Fruit fly (Drosophila melanogaster): Measurements from ENCODE around the gene Ccp84Ab.

DNA sequence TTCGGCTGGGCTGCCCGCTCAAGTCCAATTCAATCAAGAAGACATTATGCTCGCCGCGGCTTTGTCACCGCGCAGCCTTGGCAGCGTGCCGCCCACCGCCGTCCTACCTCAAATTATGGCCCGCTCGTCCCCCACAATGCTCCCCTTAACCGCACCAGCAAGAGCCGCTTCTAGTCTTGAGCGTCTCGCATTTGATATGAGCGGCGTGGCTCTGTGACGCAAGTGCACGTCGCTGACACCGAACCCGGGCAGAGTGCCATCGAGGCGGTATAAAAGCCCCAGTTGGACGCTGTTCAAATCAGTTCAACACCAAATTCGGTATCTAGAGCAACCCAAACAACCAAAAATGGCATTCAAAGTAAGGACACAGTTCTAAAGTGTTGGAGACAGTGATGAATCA is 16.2 kb downstream of the Ccp84Ab start, which contains the start of gene Ccp84Ag:
- TF ChIP-seq kay (GFP tag; ENCODE audit: borderline replicate concordance) (no peak), pad (GFP tag; optimal IDR thresholded peaks at IDR 0.05) (no peak), Crg-1 (GFP tag; optimal IDR thresholded peaks at IDR 0.05) (no peak), toe (GFP tag; optimal IDR thresholded peaks at IDR 0.05) (no peak), CG14711 (tag; optimal IDR thresholded peaks at IDR 0.05) (no peak), CG7045 (GFP tag; optimal IDR thresholded peaks at IDR 0.05) (no peak), CG7101 (tag; optimal IDR thresholded peaks at IDR 0.05) (no peak), Mnt (GFP tag; optimal IDR thresholded peaks at IDR 0.05) (no peak)
